Worm (Caenorhabditis elegans): Measurements from ENCODE around the gene F41E7.7.

Gene F41E7.7

ce11 chrX:10315905-10316304 is 8.3 kb downstream of the F41E7.7 start, which contains the start of gene F41E7.9:
Gene F41E7.9 (minus strand): TSS chrX:10316005.
- TF ChIP-seq him-1 (tag; optimal IDR thresholded peaks at IDR 0.05): no peak
- TF ChIP-seq W03F9.2 (tag; optimal IDR thresholded peaks at IDR 0.05): no peak
- TF ChIP-seq dao-5 (tag; optimal IDR thresholded peaks at IDR 0.05): no peak

- TF ChIP-seq him-1 (tag; optimal IDR thresholded peaks at IDR 0.05) (no peak), dao-5 (tag; optimal IDR thresholded peaks at IDR 0.05) (no peak), W03F9.2 (tag; optimal IDR thresholded peaks at IDR 0.05) (no peak)
Measured at ce11 chrX:10317565-10317964, 10.0 kb downstream of the F41E7.7 start, which contains the start of gene R07E3.6. Gene R07E3.6 (plus strand): TSS chrX:10317722.

ce11 chrX:10318437-10318836 is 10.8 kb downstream of the F41E7.7 start:
- no peak for TF ChIP-seq W03F9.2 (tag; optimal IDR thresholded peaks at IDR 0.05)
- TF ChIP-seq him-1 (tag; optimal IDR thresholded peaks at IDR 0.05): no peak
- no peak for TF ChIP-seq dao-5 (tag; optimal IDR thresholded peaks at IDR 0.05)

ce11 chrX:10319653-10320052 is 12.1 kb downstream of the F41E7.7 start:
- TF ChIP-seq W03F9.2 (tag; optimal IDR thresholded peaks at IDR 0.05) (no peak), him-1 (tag; optimal IDR thresholded peaks at IDR 0.05) (no peak), dao-5 (tag; optimal IDR thresholded peaks at IDR 0.05) (no peak)

- TF ChIP-seq dao-5 (tag; optimal IDR thresholded peaks at IDR 0.05) (no peak), W03F9.2 (tag; optimal IDR thresholded peaks at IDR 0.05) (no peak), him-1 (tag; optimal IDR thresholded peaks at IDR 0.05) (no peak)
Measured at ce11 chrX:10321401-10321800, 13.8 kb downstream of the F41E7.7 start.

- no peak for TF ChIP-seq him-1 (tag; optimal IDR thresholded peaks at IDR 0.05)
- TF ChIP-seq W03F9.2 (tag; optimal IDR thresholded peaks at IDR 0.05): no peak
- TF ChIP-seq dao-5 (tag; optimal IDR thresholded peaks at IDR 0.05): no peak
Measured at ce11 chrX:10327323-10328022, 19.9 kb downstream of the F41E7.7 start, which contains the start of gene acl-5. Gene acl-5 (minus strand): TSS chrX:10327456.

- no peak for TF ChIP-seq dao-5 (tag; optimal IDR thresholded peaks at IDR 0.05)
- no peak for TF ChIP-seq W03F9.2 (tag; optimal IDR thresholded peaks at IDR 0.05)
- no peak for TF ChIP-seq him-1 (tag; optimal IDR thresholded peaks at IDR 0.05)
Measured at ce11 chrX:10332035-10332614, 24.5 kb downstream of the F41E7.7 start.

ce11 chrX:10333301-10333854 is 25.8 kb downstream of the F41E7.7 start, which contains the start of gene R07E3.4:
Gene R07E3.4 (minus strand): TSS chrX:10333351.
- TF ChIP-seq dao-5 (tag; optimal IDR thresholded peaks at IDR 0.05) (no peak), him-1 (tag; optimal IDR thresholded peaks at IDR 0.05) (no peak), W03F9.2 (tag; optimal IDR thresholded peaks at IDR 0.05) (no peak)

- TF ChIP-seq dao-5 (tag; optimal IDR thresholded peaks at IDR 0.05) (no peak), him-1 (tag; optimal IDR thresholded peaks at IDR 0.05) (no peak), W03F9.2 (tag; optimal IDR thresholded peaks at IDR 0.05) (no peak)
Measured at ce11 chrX:10336138-10336537, 28.5 kb downstream of the F41E7.7 start, which contains the start of gene idpa-3. Gene idpa-3 (plus strand): TSS chrX:10336438.

- TF ChIP-seq W03F9.2 (tag; optimal IDR thresholded peaks at IDR 0.05): no peak
- no peak for TF ChIP-seq him-1 (tag; optimal IDR thresholded peaks at IDR 0.05)
- TF ChIP-seq dao-5 (tag; optimal IDR thresholded peaks at IDR 0.05): no peak
Measured at ce11 chrX:10336592-10336991, 29.0 kb downstream of the F41E7.7 start.

- TF ChIP-seq dao-5 (tag; optimal IDR thresholded peaks at IDR 0.05) (no peak), him-1 (tag; optimal IDR thresholded peaks at IDR 0.05) (no peak), W03F9.2 (tag; optimal IDR thresholded peaks at IDR 0.05) (no peak)
Measured at ce11 chrX:10338100-10338499, 30.5 kb downstream of the F41E7.7 start, which contains the start of gene cut-5. Gene cut-5 (minus strand): TSS chrX:10338200.

- TF ChIP-seq dao-5 (tag; optimal IDR thresholded peaks at IDR 0.05): no peak
- no peak for TF ChIP-seq W03F9.2 (tag; optimal IDR thresholded peaks at IDR 0.05)
- no peak for TF ChIP-seq him-1 (tag; optimal IDR thresholded peaks at IDR 0.05)
Measured at ce11 chrX:10338761-10339160, 31.2 kb downstream of the F41E7.7 start.

ce11 chrX:10340044-10340443 is 32.4 kb downstream of the F41E7.7 start:
- TF ChIP-seq dao-5 (tag; optimal IDR thresholded peaks at IDR 0.05) (no peak), W03F9.2 (tag; optimal IDR thresholded peaks at IDR 0.05) (no peak), him-1 (tag; optimal IDR thresholded peaks at IDR 0.05) (no peak)

- TF ChIP-seq W03F9.2 (tag; optimal IDR thresholded peaks at IDR 0.05): no peak
- TF ChIP-seq dao-5 (tag; optimal IDR thresholded peaks at IDR 0.05): no peak
- no peak for TF ChIP-seq him-1 (tag; optimal IDR thresholded peaks at IDR 0.05)
Measured at ce11 chrX:10340986-10341385, 33.4 kb downstream of the F41E7.7 start, which contains the start of gene R07E3.1. Gene R07E3.1 (minus strand): TSS chrX:10341161.

All from whole organism, L4/young adult.